Fruit fly (Drosophila melanogaster): ENCODE data around the gene CG9902.

CG9902 gene

dm6 chrX:16552567-16552966 lies 5.2 kb upstream of the CG9902 start (continued):
- TF ChIP-seq CG9437 (GFP tag; optimal IDR thresholded peaks at IDR 0.05) (peak; percentile 77), CG31224 (GFP tag; IDR thresholded peaks at IDR 0.05) (peak; percentile 57; the same call in 1 of the 2 replicates), chinmo (GFP tag; IDR thresholded peaks at IDR 0.05; ENCODE audit: partially characterized antibody) (no peak), D (optimal IDR thresholded peaks at IDR 0.05) (no peak), D (GFP tag; optimal IDR thresholded peaks at IDR 0.05) (peak; percentile 83), unpg (GFP tag; optimal IDR thresholded peaks at IDR 0.05) (peak; percentile 90), sna (GFP tag; IDR thresholded peaks at IDR 0.05; ENCODE audit: partially characterized antibody) (no peak), gsb (GFP tag; IDR thresholded peaks at IDR 0.05) (no peak; the same call in 1 of the 2 replicates), CG14050 (GFP tag; IDR thresholded peaks at IDR 0.05) (peak; percentile 71), CG4854 (GFP tag; optimal IDR thresholded peaks at IDR 0.05) (peak; percentile 47), nerfin-2 (GFP tag; IDR thresholded peaks at IDR 0.05; ENCODE audit: partially characterized antibody) (no peak), CG7786 (GFP tag; optimal IDR thresholded peaks at IDR 0.05) (peak; percentile 61), ind (GFP tag; optimal IDR thresholded peaks at IDR 0.05) (peak; percentile 80), CG4282 (GFP tag; optimal IDR thresholded peaks at IDR 0.05) (no peak), lmd (GFP tag; IDR thresholded peaks at IDR 0.05) (peak; percentile 76; the same call in 1 of the 2 replicates), z (GFP tag; IDR thresholded peaks at IDR 0.05) (no peak), org-1 (GFP tag; optimal IDR thresholded peaks at IDR 0.05) (peak; percentile 74), jumu (GFP tag; optimal IDR thresholded peaks at IDR 0.05) (no peak), CG2116 (GFP tag; optimal IDR thresholded peaks at IDR 0.05) (peak; percentile 51), fd102C (GFP tag; optimal IDR thresholded peaks at IDR 0.05) (no peak), inv (GFP tag; IDR thresholded peaks at IDR 0.05; ENCODE audit: partially characterized antibody) (no peak), ERR (GFP tag; optimal IDR thresholded peaks at IDR 0.05) (no peak), Oli (tag; optimal IDR thresholded peaks at IDR 0.05) (peak; percentile 84), HLH4C (GFP tag; IDR thresholded peaks at IDR 0.05; ENCODE audit: partially characterized antibody) (no peak), odd (GFP tag; optimal IDR thresholded peaks at IDR 0.05) (peak; percentile 76), CG32767 (GFP tag; IDR thresholded peaks at IDR 0.05) (peak; percentile 52; the same call in 1 of the 2 replicates), ac (GFP tag; optimal IDR thresholded peaks at IDR 0.05) (peak; percentile 38), CG12155 (GFP tag; optimal IDR thresholded peaks at IDR 0.05) (peak; percentile 67), CG3281 (GFP tag; optimal IDR thresholded peaks at IDR 0.05) (peak; percentile 87), C15 (GFP tag; IDR thresholded peaks at IDR 0.05) (0 out of 3 replicates have a peak, but pooled peaks have one; percentile 27), CG15073 (GFP tag; optimal IDR thresholded peaks at IDR 0.05) (peak; percentile 19), toy (GFP tag; IDR thresholded peaks at IDR 0.05) (no peak), bab2 (GFP tag; optimal IDR thresholded peaks at IDR 0.05) (peak; percentile 63), CG12769 (tag; optimal IDR thresholded peaks at IDR 0.05) (peak; percentile 71), CG5953 (GFP tag; IDR thresholded peaks at IDR 0.05) (peak; percentile 70), dimm (GFP tag; IDR thresholded peaks at IDR 0.05) (no peak), en (GFP tag; optimal IDR thresholded peaks at IDR 0.05) (no peak), CG11085 (GFP tag; IDR thresholded peaks at IDR 0.05) (peak; percentile 56; the same call in 1 of the 2 replicates), Antp (GFP tag; optimal IDR thresholded peaks at IDR 0.05) (peak; percentile 52), stc (GFP tag; IDR thresholded peaks at IDR 0.05) (peak; percentile 72), Adf1 (GFP tag; IDR thresholded peaks at IDR 0.05) (no peak), CG2678 (tag; optimal IDR thresholded peaks at IDR 0.05) (peak; percentile 89), CG5180 (GFP tag; optimal IDR thresholded peaks at IDR 0.05) (peak; percentile 47), zen2 (GFP tag; IDR thresholded peaks at IDR 0.05; ENCODE audit: partially characterized antibody) (no peak), amos (GFP tag; IDR thresholded peaks at IDR 0.05; ENCODE audit: partially characterized antibody) (no peak), hth (optimal IDR thresholded peaks at IDR 0.05) (no peak), CG7987 (GFP tag; optimal IDR thresholded peaks at IDR 0.05) (peak; percentile 38), Six4 (GFP tag; optimal IDR thresholded peaks at IDR 0.05) (peak; percentile 78), jigr1 (GFP tag; IDR thresholded peaks at IDR 0.05) (no peak), CG17385 (GFP tag; optimal IDR thresholded peaks at IDR 0.05) (no peak), Hand (GFP tag; optimal IDR thresholded peaks at IDR 0.05) (peak; percentile 80)
